Worm (Caenorhabditis elegans) whole organism, early embryonic: ENCODE measurements around the gene T05H10.4.

ENCODE experiments used
- B0310.2 ChIP-seq: sonication (generic microtip); optimal IDR thresholded peaks from 2 replicates; lab custom pipeline; 2016; ENCODE audit warnings: mild to moderate bottlenecking, missing genetic modification characterization, missing compliant biosample characterization
- F13C5.2 ChIP-seq: sonication (generic microtip); optimal IDR thresholded peaks from 2 replicates; lab custom pipeline; 2017; ENCODE audit warnings: mild to moderate bottlenecking, missing genetic modification characterization, inconsistent platforms, missing compliant biosample characterization
- aly-1 ChIP-seq: sonication (generic microtip); optimal IDR thresholded peaks from 2 replicates; lab custom pipeline; 2016; ENCODE audit warnings: missing genetic modification characterization, missing compliant biosample characterization
- ama-1 ChIP-seq: fragments of 150-350 bp; optimal IDR thresholded peaks from 2 replicates; lab custom pipeline; 2014
- ceh-13 ChIP-seq: fragments of 200-800 bp; sonication (Bioruptor generic); optimal IDR thresholded peaks from 2 replicates; lab custom pipeline; 2018; ENCODE audit warnings: mild to moderate bottlenecking, missing genetic modification characterization, missing compliant biosample characterization
- ceh-36 ChIP-seq: sonication (generic microtip); optimal IDR thresholded peaks from 2 replicates; lab custom pipeline; 2016; ENCODE audit warnings: missing genetic modification characterization, inconsistent platforms, missing compliant biosample characterization
- ets-7 ChIP-seq: sonication (generic microtip); optimal IDR thresholded peaks from 2 replicates; lab custom pipeline; 2016; ENCODE audit warnings: missing genotype, missing genetic modification characterization, missing compliant biosample characterization
- flt-1 ChIP-seq: fragments of 200-800 bp; sonication (Bioruptor generic); IDR thresholded peaks from 2 replicates; pipeline ENCODE4 v1.3.6; 2022; ENCODE audit warnings: missing genetic modification characterization, missing compliant biosample characterization
- hmbx-1 ChIP-seq: sonication (generic microtip); optimal IDR thresholded peaks from 2 replicates; lab custom pipeline; 2016; ENCODE audit warnings: mild to moderate bottlenecking, missing genetic modification characterization, missing compliant biosample characterization
- hmg-4 ChIP-seq: fragments of 200-800 bp; sonication (Bioruptor generic); optimal IDR thresholded peaks from 2 replicates; lab custom pipeline; 2018; ENCODE audit warnings: mild to moderate bottlenecking, missing genetic modification characterization, missing compliant biosample characterization
- hnd-1 ChIP-seq: sonication (generic microtip); optimal IDR thresholded peaks from 2 replicates; lab custom pipeline; 2016; ENCODE audit warnings: missing genetic modification characterization, missing compliant biosample characterization
- pes-1 ChIP-seq: fragments of 200-800 bp; sonication (Bioruptor generic); IDR thresholded peaks from 2 replicates; pipeline ENCODE4 v1.3.6; 2022; ENCODE audit warnings: missing genetic modification reagents, missing genetic modification characterization, missing compliant biosample characterization
- scrt-1 ChIP-seq: fragments of 200-800 bp; sonication (Bioruptor generic); IDR thresholded peaks from 2 replicates; pipeline ENCODE4 v1.3.6; 2022; ENCODE audit warnings: missing genetic modification characterization, missing compliant biosample characterization
- sea-1 ChIP-seq: fragments of 200-800 bp; sonication (Bioruptor generic); conservative IDR thresholded peaks from 2 replicates; pipeline ENCODE4 v1.3.6; 2022; ENCODE audit warnings: missing genetic modification characterization, missing compliant biosample characterization
- tbx-11 ChIP-seq: fragments of 200-800 bp; sonication (Bioruptor generic); IDR thresholded peaks from 2 replicates; pipeline ENCODE4 v1.3.6; 2022; ENCODE audit warnings: missing genetic modification characterization, missing compliant biosample characterization
- tbx-37 ChIP-seq: fragments of 200-800 bp; sonication (Bioruptor generic); conservative IDR thresholded peaks from 2 replicates; pipeline ENCODE4 v1.3.6; 2022; ENCODE audit warnings: missing genetic modification reagents, missing genetic modification characterization, missing compliant biosample characterization
- tra-4 ChIP-seq: sonication (generic microtip); optimal IDR thresholded peaks from 2 replicates; lab custom pipeline; 2017; ENCODE audit warnings: missing genetic modification characterization, missing compliant biosample characterization

T05H10.4 gene

DNA sequence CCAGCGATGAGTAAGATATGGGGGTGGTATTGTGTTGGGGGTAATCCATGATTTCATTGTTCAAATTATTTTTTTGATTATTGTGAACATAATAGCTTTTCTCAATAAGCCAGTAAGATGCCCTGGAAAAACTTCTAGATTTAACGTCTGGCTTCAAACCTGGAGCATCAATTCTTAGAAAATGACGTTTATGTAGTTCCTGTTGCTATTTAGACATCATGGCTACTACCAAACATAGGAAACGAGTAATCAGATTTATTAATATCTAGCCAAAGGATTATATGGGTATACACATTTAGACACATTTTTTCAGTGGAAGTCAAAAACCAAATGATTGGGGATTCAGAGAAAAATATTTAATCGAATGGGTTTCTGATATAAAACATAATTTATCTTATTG, 6.6 kb downstream of the T05H10.4 start:
- TF ChIP-seq pes-1 (GFP tag; lab: Robert Waterston, UW) (no peak), scrt-1 (GFP tag; lab: Robert Waterston, UW) (no peak), sea-1 (no peak), hmbx-1 (no peak), ama-1 (no peak), hmg-4 (GFP tag; lab: Kevin White, UChicago) (no peak), ceh-36 (tag; lab: Kevin White, UChicago) (no peak), hnd-1 (no peak), aly-1 (tag; lab: Kevin White, UChicago) (no peak), B0310.2 (tag; lab: Kevin White, UChicago) (no peak), tra-4 (tag; lab: Kevin White, UChicago) (no peak), tbx-37 (no peak)

ce11 chrII:8062334-8062791, 9.4 kb downstream of the T05H10.4 start, which contains the start of gene ufd-2:
ufd-2 (plus strand) TSS chrII:8062741.
- TF ChIP-seq ets-7 (tag; lab: Kevin White, UChicago) (peak; percentile 14), pes-1 (GFP tag; lab: Robert Waterston, UW) (no peak), scrt-1 (GFP tag; lab: Robert Waterston, UW) (0 out of 2 replicates have a peak, but pooled peaks have one; percentile 23)

DNA sequence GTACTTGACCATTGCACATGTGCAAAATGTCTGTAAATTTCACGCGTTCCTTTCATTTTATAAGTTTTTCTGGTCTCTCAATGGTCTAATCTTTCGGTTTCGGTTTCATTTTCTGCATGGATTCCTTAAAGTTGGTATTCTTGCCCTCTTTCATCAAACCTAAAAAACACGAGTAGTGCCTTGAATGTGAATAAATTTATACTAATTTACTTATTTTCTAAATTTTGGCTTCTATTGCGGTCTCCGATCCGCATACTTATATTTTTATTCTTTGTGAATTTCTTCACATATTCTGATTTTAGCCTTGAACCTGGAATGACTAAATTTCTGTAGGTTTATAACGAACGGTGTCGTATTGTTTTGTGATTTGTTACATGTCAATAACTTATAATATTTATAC, 13.0 kb downstream of the T05H10.4 start, which contains the start of gene pdha-1:
Gene pdha-1, plus strand, starts transcription at position 301 of the 400 bp plus-strand sequence.
- TF ChIP-seq B0310.2 (tag; lab: Kevin White, UChicago), result no peak
- TF ChIP-seq aly-1 (tag; lab: Kevin White, UChicago), result no peak
- no peak for TF ChIP-seq F13C5.2
- no peak for TF ChIP-seq pes-1 (GFP tag; lab: Robert Waterston, UW)

ce11 chrII:8071012-8071625, 18.2 kb downstream of the T05H10.4 start:
- TF ChIP-seq scrt-1 (GFP tag; lab: Robert Waterston, UW), result no peak
- no peak for TF ChIP-seq sea-1
- no peak for TF ChIP-seq flt-1
- no peak for TF ChIP-seq aly-1 (tag; lab: Kevin White, UChicago)
- TF ChIP-seq hmbx-1, result no peak
- no peak for TF ChIP-seq hnd-1
- TF ChIP-seq ama-1, result no peak
- TF ChIP-seq tbx-11, result no peak
- TF ChIP-seq ceh-36 (tag; lab: Kevin White, UChicago), result no peak
- TF ChIP-seq ets-7 (tag; lab: Kevin White, UChicago), result no peak
- no peak for TF ChIP-seq F13C5.2
- no peak for TF ChIP-seq B0310.2 (tag; lab: Kevin White, UChicago)
- no peak for TF ChIP-seq pes-1 (GFP tag; lab: Robert Waterston, UW)
- TF ChIP-seq ceh-13, result no peak
- no peak for TF ChIP-seq hmg-4 (GFP tag; lab: Kevin White, UChicago)
- TF ChIP-seq tra-4 (tag; lab: Kevin White, UChicago), result no peak
- TF ChIP-seq tbx-37, result no peak

ce11 chrII:8071801-8072544, 19.0 kb downstream of the T05H10.4 start:
- TF ChIP-seq B0310.2 (tag; lab: Kevin White, UChicago), result no peak
- no peak for TF ChIP-seq tra-4 (tag; lab: Kevin White, UChicago)
- TF ChIP-seq hnd-1, result no peak
- TF ChIP-seq scrt-1 (GFP tag; lab: Robert Waterston, UW), result no peak
- TF ChIP-seq tbx-37, result no peak
- TF ChIP-seq hmbx-1, result no peak
- no peak for TF ChIP-seq ceh-13
- no peak for TF ChIP-seq tbx-11
- no peak for TF ChIP-seq sea-1
- TF ChIP-seq flt-1, result no peak
- TF ChIP-seq ets-7 (tag; lab: Kevin White, UChicago), result no peak
- no peak for TF ChIP-seq aly-1 (tag; lab: Kevin White, UChicago)
- TF ChIP-seq pes-1 (GFP tag; lab: Robert Waterston, UW), result no peak
- TF ChIP-seq ama-1, result no peak
- TF ChIP-seq hmg-4 (GFP tag; lab: Kevin White, UChicago), result no peak
- no peak for TF ChIP-seq F13C5.2

DNA sequence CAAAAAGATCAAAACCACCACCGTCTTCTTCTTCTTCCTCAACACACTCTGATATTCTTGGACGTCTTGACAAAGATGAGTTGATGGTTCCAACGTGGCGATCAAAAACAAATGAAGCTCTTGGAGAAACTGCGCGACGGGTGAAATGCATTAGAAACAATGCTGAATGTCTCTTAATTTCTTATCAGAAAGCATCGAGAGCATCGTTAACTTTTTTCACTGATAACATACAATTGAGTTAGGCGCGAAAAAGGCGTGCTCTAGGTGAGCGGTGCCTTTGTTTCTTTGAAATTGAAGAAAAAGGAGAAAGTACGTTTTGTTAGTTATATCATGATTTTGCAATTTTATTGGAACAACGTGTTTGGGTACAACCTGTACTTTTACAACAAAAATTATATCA, 20.3 kb downstream of the T05H10.4 start, which contains the start of gene gpcp-2:
Gene gpcp-2, minus strand, starts transcription at position 153 of the 400 bp plus-strand sequence.
- TF ChIP-seq hmg-4 (GFP tag; lab: Kevin White, UChicago) (no peak), pes-1 (GFP tag; lab: Robert Waterston, UW) (no peak), ama-1 (no peak)

- TF ChIP-seq ama-1, result no peak
Measured at ce11 chrII:8074058-8074457, 21.1 kb downstream of the T05H10.4 start.

DNA sequence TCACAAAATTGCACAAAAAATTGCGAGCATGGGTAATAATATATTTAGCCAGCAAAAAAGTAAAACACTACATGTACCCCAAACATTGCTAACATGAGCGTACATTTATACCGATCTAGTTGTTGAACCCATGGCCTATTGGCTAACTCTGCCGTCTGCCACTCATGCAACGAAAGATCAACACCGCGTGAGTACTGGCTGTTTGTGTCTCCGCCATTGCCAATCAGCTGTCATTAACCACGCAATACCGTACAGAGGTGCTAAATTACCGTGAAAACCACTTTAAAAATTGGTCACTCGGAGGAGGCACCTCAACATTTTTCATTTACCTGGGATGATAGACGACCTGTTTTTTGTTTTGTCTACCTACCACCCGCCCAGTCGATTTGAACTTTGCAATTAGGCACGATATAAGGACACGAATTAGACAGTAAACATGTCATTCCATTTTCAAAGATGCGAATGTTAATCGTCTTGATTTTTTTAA, 22.4 kb downstream of the T05H10.4 start, which contains the start of gene K02C4.2:
Gene K02C4.2, plus strand, starts transcription at position 437 of the 487 bp plus-strand sequence.
- no peak for TF ChIP-seq ama-1
- TF ChIP-seq hmbx-1, result peak; percentile 22
- peak; percentile 22 for TF ChIP-seq F13C5.2
- peak; percentile 75 for TF ChIP-seq tbx-11
- peak; percentile 44 for TF ChIP-seq ceh-36 (tag; lab: Kevin White, UChicago)
- peak; percentile 59 for TF ChIP-seq ceh-13
- peak; percentile 79 for TF ChIP-seq flt-1
- TF ChIP-seq ets-7 (tag; lab: Kevin White, UChicago), result no peak
- TF ChIP-seq tra-4 (tag; lab: Kevin White, UChicago), result peak; percentile 42
- peak; percentile 80 for TF ChIP-seq scrt-1 (GFP tag; lab: Robert Waterston, UW)
- peak; percentile 26 for TF ChIP-seq B0310.2 (tag; lab: Kevin White, UChicago)
- TF ChIP-seq pes-1 (GFP tag; lab: Robert Waterston, UW), result no peak; the same call in 1 of the 2 replicates
- TF ChIP-seq hnd-1, result peak; percentile 51
- TF ChIP-seq aly-1 (tag; lab: Kevin White, UChicago), result peak; percentile 81
- peak; percentile 69 for TF ChIP-seq tbx-37
- peak; percentile 89 for TF ChIP-seq hmg-4 (GFP tag; lab: Kevin White, UChicago)
- TF ChIP-seq sea-1, result peak; percentile 81
